Fruit fly (Drosophila melanogaster) whole organism, embryonic: Measurements from ENCODE around the gene CG16984.

Source experiments
- ATbp ChIP-seq: fragments of 200-800 bp; sonication (Bioruptor generic); optimal IDR thresholded peaks from 2 replicates; lab custom pipeline; 2017; ENCODE audit warnings: missing biosample characterization, mild to moderate bottlenecking, missing genetic modification characterization, missing genetic modification reagents
- Atf6 ChIP-seq: fragments of 200-800 bp; sonication (Bioruptor generic); IDR thresholded peaks from 2 replicates; pipeline ENCODE4 v1.3.6; 2022; ENCODE audit warnings: missing biosample characterization, missing genetic modification characterization
- CG10267 ChIP-seq: fragments of 200-800 bp; sonication (Bioruptor generic); optimal IDR thresholded peaks from 2 replicates; lab custom pipeline; 2018; ENCODE audit warnings: missing biosample characterization, mild to moderate bottlenecking, missing genetic modification characterization, moderate library complexity
- CG10274 ChIP-seq: fragments of 200-800 bp; sonication (Bioruptor generic); optimal IDR thresholded peaks from 3 replicates; lab custom pipeline; 2017; ENCODE audit warnings: missing biosample characterization, mild to moderate bottlenecking, missing genetic modification characterization
- CG11085 ChIP-seq: fragments of 200-800 bp; sonication (Bioruptor generic); IDR thresholded peaks from 2 replicates; pipeline ENCODE4 v1.3.6; 2022; ENCODE audit warnings: missing biosample characterization, missing genetic modification characterization
- CG11696 ChIP-seq: fragments of 200-800 bp; sonication (Bioruptor generic); IDR thresholded peaks from 2 replicates; pipeline ENCODE4 v1.3.6; 2022; ENCODE audit warnings: missing biosample characterization, missing genetic modification characterization
- CG12236 ChIP-seq: fragments of 200-800 bp; sonication (Bioruptor generic); optimal IDR thresholded peaks from 2 replicates; lab custom pipeline; 2016; ENCODE audit warnings: missing biosample characterization, missing genetic modification characterization
- CG12299 ChIP-seq: fragments of 200-800 bp; sonication (Bioruptor generic); optimal IDR thresholded peaks from 2 replicates; lab custom pipeline; 2018; ENCODE audit warnings: missing biosample characterization, mild to moderate bottlenecking, missing genetic modification characterization
- CG14014 ChIP-seq: fragments of 200-800 bp; sonication (Bioruptor generic); IDR thresholded peaks from 2 replicates; pipeline ENCODE4 v1.3.6; 2022; ENCODE audit warnings: missing biosample characterization, missing genetic modification characterization
- CG1602 ChIP-seq: fragments of 200-800 bp; sonication (Bioruptor generic); optimal IDR thresholded peaks from 3 replicates; lab custom pipeline; 2016; ENCODE audit warnings: missing biosample characterization, missing genetic modification characterization
- CG17829 ChIP-seq: fragments of 200-800 bp; optimal IDR thresholded peaks from 2 replicates; lab custom pipeline; 2019; ENCODE audit warnings: missing biosample characterization, mild to moderate bottlenecking, missing genetic modification characterization, moderate library complexity
- CG3281 ChIP-seq: fragments of 200-800 bp; sonication (Bioruptor generic); optimal IDR thresholded peaks from 3 replicates; lab custom pipeline; 2017; ENCODE audit warnings: missing biosample characterization, mild to moderate bottlenecking, missing genetic modification characterization
- CG34422 ChIP-seq: fragments of 200-800 bp; sonication (Bioruptor generic); IDR thresholded peaks from 3 replicates; pipeline ENCODE4 v1.3.6; 2022; ENCODE audit warnings: missing biosample characterization, missing genetic modification characterization
- CG6683 ChIP-seq: fragments of 200-800 bp; sonication (Bioruptor generic); optimal IDR thresholded peaks from 2 replicates; lab custom pipeline; 2017; ENCODE audit warnings: missing biosample characterization, mild to moderate bottlenecking, missing genetic modification characterization, missing genetic modification reagents
- CG6765 ChIP-seq: fragments of 200-800 bp; sonication (Bioruptor generic); optimal IDR thresholded peaks from 3 replicates; lab custom pipeline; 2017; ENCODE audit warnings: missing biosample characterization, mild to moderate bottlenecking, missing genetic modification characterization
- CTCF ChIP-seq: fragments of 200-800 bp; sonication (Bioruptor generic); optimal IDR thresholded peaks from 2 replicates; lab custom pipeline; 2017; ENCODE audit warnings: missing biosample characterization, mild to moderate bottlenecking, missing genetic modification characterization, moderate library complexity
- Doc2 ChIP-seq: fragments of 200-800 bp; sonication (Bioruptor generic); IDR thresholded peaks from 2 replicates; pipeline ENCODE4 v1.3.6; 2022; ENCODE audit warnings: missing biosample characterization, missing genetic modification characterization
- E2f2 ChIP-seq: fragments of 200-800 bp; sonication (Bioruptor generic); IDR thresholded peaks from 2 replicates; pipeline ENCODE4 v1.3.6; 2022; ENCODE audit warnings: missing biosample characterization, missing genetic modification characterization
- Ets65A ChIP-seq: fragments of 200-800 bp; sonication (Bioruptor generic); peaks from one replicate; lab custom pipeline; 2016; ENCODE audit warnings: missing biosample characterization, missing genetic modification characterization
- HLH54F ChIP-seq: fragments of 200-800 bp; sonication (Bioruptor generic); optimal IDR thresholded peaks from 3 replicates; lab custom pipeline; 2016; ENCODE audit warnings: missing biosample characterization, missing genetic modification characterization
- Jarid2 ChIP-seq: fragments of 200-800 bp; sonication (Bioruptor generic); optimal IDR thresholded peaks from 3 replicates; lab custom pipeline; 2017; ENCODE audit warnings: mild to moderate bottlenecking, missing biosample characterization, missing genetic modification reagents, missing genetic modification characterization
- Mad ChIP-seq: fragments of 200-800 bp; sonication (Bioruptor generic); optimal IDR thresholded peaks from 2 replicates; lab custom pipeline; 2016; ENCODE audit warnings: missing biosample characterization, missing genetic modification characterization
- Med ChIP-seq: fragments of 200-800 bp; sonication (Bioruptor generic); peaks from one replicate; lab custom pipeline; 2016; ENCODE audit warnings: missing biosample characterization, missing genetic modification characterization, mild to moderate bottlenecking, inconsistent platforms, moderate library complexity
- NFAT ChIP-seq: fragments of 200-800 bp; sonication (Bioruptor generic); IDR thresholded peaks from 2 replicates; pipeline ENCODE4 v1.3.6; 2022; ENCODE audit warnings: missing biosample characterization, missing genetic modification characterization
- NK7.1 ChIP-seq: fragments of 200-800 bp; sonication (Bioruptor generic); optimal IDR thresholded peaks from 3 replicates; lab custom pipeline; 2016; ENCODE audit warnings: missing biosample characterization, missing genetic modification characterization
- NfI ChIP-seq: fragments of 200-800 bp; sonication (Bioruptor generic); optimal IDR thresholded peaks from 3 replicates; lab custom pipeline; 2018; ENCODE audit warnings: missing biosample characterization, mild to moderate bottlenecking, missing genetic modification characterization, moderate library complexity
- Sox100B ChIP-seq: fragments of 200-800 bp; sonication (Bioruptor generic); optimal IDR thresholded peaks from 3 replicates; lab custom pipeline; 2018; ENCODE audit warnings: missing biosample characterization, mild to moderate bottlenecking, missing genetic modification characterization
- Sox102F ChIP-seq: fragments of 200-800 bp; sonication (Bioruptor generic); optimal IDR thresholded peaks from 2 replicates; lab custom pipeline; 2018; ENCODE audit warnings: missing biosample characterization, mild to moderate bottlenecking, missing genetic modification characterization, moderate library complexity
- Ssrp ChIP-seq: fragments of 200-800 bp; sonication (Bioruptor generic); optimal IDR thresholded peaks from 2 replicates; lab custom pipeline; 2018; ENCODE audit warnings: missing biosample characterization, mild to moderate bottlenecking, missing genetic modification characterization, moderate library complexity
- ab ChIP-seq: fragments of 200-800 bp; sonication (Bioruptor generic); optimal IDR thresholded peaks from 2 replicates; lab custom pipeline; 2016; ENCODE audit warnings: missing biosample characterization, missing genetic modification characterization
- br ChIP-seq: fragments of >200 bp; optimal IDR thresholded peaks from 2 replicates; lab custom pipeline; 2017
- btn ChIP-seq: fragments of 200-800 bp; sonication (Bioruptor generic); optimal IDR thresholded peaks from 2 replicates; lab custom pipeline; 2016; ENCODE audit warnings: missing biosample characterization, missing genetic modification characterization
- corto ChIP-seq: fragments of 200-800 bp; sonication (Bioruptor generic); optimal IDR thresholded peaks from 2 replicates; lab custom pipeline; 2016; ENCODE audit warnings: missing biosample characterization, mild to moderate bottlenecking, missing genetic modification characterization, moderate library complexity
- dm ChIP-seq: fragments of 200-800 bp; sonication (Bioruptor generic); optimal IDR thresholded peaks from 3 replicates; lab custom pipeline; 2016; ENCODE audit warnings: missing biosample characterization, missing genetic modification characterization
- emc ChIP-seq: fragments of 200-800 bp; sonication (Bioruptor generic); optimal IDR thresholded peaks from 2 replicates; lab custom pipeline; 2016; ENCODE audit warnings: missing biosample characterization, missing genetic modification characterization
- gro ChIP-seq: fragments of 200-800 bp; sonication (Bioruptor generic); optimal IDR thresholded peaks from 2 replicates; lab custom pipeline; 2016; ENCODE audit warnings: missing biosample characterization, missing genetic modification characterization
- gsb-n ChIP-seq: fragments of 200-800 bp; sonication (Bioruptor generic); optimal IDR thresholded peaks from 3 replicates; lab custom pipeline; 2018; ENCODE audit warnings: missing biosample characterization, mild to moderate bottlenecking, missing genetic modification characterization
- ham ChIP-seq: fragments of 200-800 bp; sonication (Bioruptor generic); IDR thresholded peaks from 2 replicates; pipeline ENCODE4 v1.3.6; 2022; ENCODE audit warnings: missing biosample characterization, missing genetic modification characterization
- hb ChIP-seq: fragments of 200-800 bp; sonication (Bioruptor generic); IDR thresholded peaks from 3 replicates; pipeline ENCODE4 v1.3.6; 2022; ENCODE audit warnings: missing biosample characterization, missing genetic modification characterization; ENCODE audit not compliant: partially characterized antibody
- jigr1 ChIP-seq: fragments of 200-800 bp; sonication (Bioruptor generic); IDR thresholded peaks from 3 replicates; pipeline ENCODE4 v1.3.6; 2022; ENCODE audit warnings: missing biosample characterization, missing genetic modification characterization
- kah ChIP-seq: fragments of 200-800 bp; sonication (Bioruptor generic); optimal IDR thresholded peaks from 2 replicates; lab custom pipeline; 2018; ENCODE audit warnings: missing biosample characterization, mild to moderate bottlenecking, missing genetic modification characterization
- nom ChIP-seq: fragments of 200-800 bp; sonication (Bioruptor generic); optimal IDR thresholded peaks from 2 replicates; lab custom pipeline; 2017; ENCODE audit warnings: missing biosample characterization, missing genetic modification characterization, mild to moderate bottlenecking, moderate library complexity, missing genetic modification reagents
- sd ChIP-seq: fragments of 200-800 bp; sonication (Bioruptor generic); optimal IDR thresholded peaks from 3 replicates; lab custom pipeline; 2018; ENCODE audit warnings: missing biosample characterization, mild to moderate bottlenecking, missing genetic modification characterization, moderate library complexity
- sens ChIP-seq: fragments of 200-800 bp; sonication (Bioruptor generic); peaks from one replicate; lab custom pipeline; 2016; ENCODE audit warnings: missing biosample characterization, missing genetic modification characterization
- slp2 ChIP-seq: fragments of 200-800 bp; sonication (Bioruptor generic); optimal IDR thresholded peaks from 2 replicates; lab custom pipeline; 2016; ENCODE audit warnings: missing biosample characterization, missing genetic modification characterization
- sob ChIP-seq: fragments of 200-800 bp; sonication (Bioruptor generic); IDR thresholded peaks from 2 replicates; pipeline ENCODE4 v1.3.6; 2022; ENCODE audit warnings: missing biosample characterization, missing genetic modification characterization
- tll ChIP-seq, 2 experiments: fragments of 200-800 bp in 1 of 2; fragments of >200 bp in 1 of 2; sonication (Bioruptor generic) in 1 of 2; optimal IDR thresholded peaks; 2 replicates each; lab custom pipeline; 2017 to 2019; ENCODE audit warnings: missing biosample characterization in 2 of 2, missing genetic modification characterization in 2 of 2, mild to moderate bottlenecking in 1 of 2, moderate library complexity in 1 of 2
- trem ChIP-seq: fragments of 200-800 bp; optimal IDR thresholded peaks from 3 replicates; lab custom pipeline; 2019; ENCODE audit warnings: missing biosample characterization, mild to moderate bottlenecking, missing genetic modification characterization, moderate library complexity
- ttk ChIP-seq: fragments of 200-800 bp; sonication (Bioruptor generic); IDR thresholded peaks from 2 replicates; pipeline ENCODE4 v2.1.2; 2022; ENCODE audit warnings: missing biosample characterization, missing genetic modification characterization
- usp ChIP-seq: fragments of >200 bp; optimal IDR thresholded peaks from 2 replicates; lab custom pipeline; 2017; ENCODE audit warnings: missing biosample characterization, missing genetic modification characterization

Gene CG16984

DNA sequence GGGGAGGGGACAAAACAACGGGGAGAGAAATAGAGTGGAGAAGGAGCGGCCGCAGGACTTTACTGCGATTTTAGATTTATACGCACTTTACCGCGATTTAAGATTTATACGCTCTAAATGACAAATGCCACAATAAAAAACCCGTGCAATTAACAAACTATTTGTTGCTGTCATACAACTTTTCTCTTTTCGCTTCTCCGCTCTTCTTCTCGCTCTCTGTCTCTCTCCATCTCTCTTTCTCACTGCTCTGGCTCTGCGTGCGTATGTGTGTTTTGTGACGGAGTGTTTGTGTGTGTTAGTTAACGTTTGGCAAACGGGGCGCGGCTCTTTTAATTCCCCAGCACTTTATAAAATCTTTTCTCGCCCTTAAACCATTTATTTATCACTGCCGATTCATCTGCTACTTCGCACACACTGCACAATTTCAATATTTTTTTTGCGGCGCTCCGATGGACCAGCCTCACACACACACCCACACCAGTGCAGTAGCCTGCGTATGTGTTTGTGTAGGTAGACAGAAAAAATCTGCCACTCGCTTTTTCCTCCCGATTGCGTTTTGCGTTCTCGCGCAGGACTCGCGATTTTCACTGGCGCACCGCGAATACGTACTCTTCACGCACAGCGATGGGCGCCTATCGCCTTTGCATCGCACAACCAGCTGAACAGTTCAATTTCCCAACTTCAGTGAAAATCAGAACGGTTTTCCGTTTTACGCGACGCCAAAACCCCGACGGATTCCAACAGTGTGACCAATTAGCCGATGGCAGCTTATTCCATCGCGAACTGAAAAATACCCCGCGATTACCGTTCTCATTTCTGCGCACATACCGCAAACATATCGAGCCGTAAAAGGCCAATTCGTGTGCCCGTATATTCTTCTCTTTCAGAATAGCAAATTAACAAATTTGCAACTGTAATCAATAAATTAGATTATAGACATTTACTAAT lies 9.5 kb upstream of the CG16984 start, which contains the start of gene msn (continued):
- TF ChIP-seq btn (GFP tag; lab: Kevin White, UChicago) (peak; percentile 27), ATbp (GFP tag; lab: Kevin White, UChicago) (no peak), CG6683 (peak; percentile 8), Doc2 (GFP tag; lab: Robert Waterston, UW) (no peak), Atf6 (GFP tag; lab: Robert Waterston, UW) (peak; percentile 52; the same call in 1 of the 2 replicates), br (lab: Kevin White, UChicago) (no peak), CG11085 (GFP tag; lab: Robert Waterston, UW) (no peak; the same call in 1 of the 2 replicates), trem (tag; lab: Kevin White, UChicago) (peak; percentile 36), ham (GFP tag; lab: Robert Waterston, UW) (no peak), CG34422 (GFP tag; lab: Robert Waterston, UW) (peak; percentile 88; the same call in 2 of the 3 replicates), E2f2 (peak; percentile 30), Mad (GFP tag; lab: Kevin White, UChicago) (no peak), HLH54F (GFP tag; lab: Kevin White, UChicago) (no peak), sd (tag; lab: Kevin White, UChicago) (peak; percentile 64), NFAT (GFP tag; lab: Robert Waterston, UW) (peak; percentile 43; the same call in 1 of the 2 replicates), Sox102F (GFP tag; lab: Kevin White, UChicago) (no peak), CTCF (GFP tag; lab: Kevin White, UChicago) (no peak), emc (no peak), CG14014 (GFP tag; lab: Robert Waterston, UW) (peak; percentile 40; the same call in 1 of the 2 replicates), usp (GFP tag; lab: Kevin White, UChicago) (no peak), CG17829 (peak; percentile 36), NfI (GFP tag; lab: Kevin White, UChicago) (no peak), CG1602 (GFP tag; lab: Kevin White, UChicago) (no peak), CG6765 (no peak), Sox100B (no peak), Ssrp (tag; lab: Kevin White, UChicago) (peak; percentile 8), tll (GFP tag; optimal IDR thresholded peaks at IDR 0.05; lab: Kevin White, UChicago) (no peak), CG11696 (no peak), NK7.1 (GFP tag; lab: Kevin White, UChicago) (no peak), kah (GFP tag; lab: Kevin White, UChicago) (peak; percentile 55), Med (GFP tag; lab: Kevin White, UChicago) (peak; percentile 88), CG3281 (GFP tag; lab: Kevin White, UChicago) (peak; percentile 50), Ets65A (GFP tag; lab: Kevin White, UChicago) (no peak), slp2 (GFP tag; lab: Kevin White, UChicago) (no peak), corto (GFP tag; lab: Kevin White, UChicago) (no peak), ab (no peak), jigr1 (no peak), gro (peak; percentile 50), sob (GFP tag; lab: Robert Waterston, UW) (peak; percentile 49; the same call in 1 of the 2 replicates), CG12236 (GFP tag; lab: Kevin White, UChicago) (no peak), Jarid2 (GFP tag; lab: Kevin White, UChicago) (peak; percentile 94), nom (GFP tag; lab: Kevin White, UChicago) (peak; percentile 82), CG12299 (tag; lab: Kevin White, UChicago) (peak; percentile 43), hb (GFP tag; lab: Robert Waterston, UW) (no peak; the same call in 2 of the 3 replicates), CG10274 (GFP tag; lab: Kevin White, UChicago) (peak; percentile 22), sens (GFP tag; lab: Kevin White, UChicago) (peak; percentile 91), ttk (GFP tag; lab: Robert Waterston, UW) (no peak), dm (GFP tag; lab: Kevin White, UChicago) (peak; percentile 34), gsb-n (peak; percentile 20), CG10267 (tag; lab: Kevin White, UChicago) (peak; percentile 4)
